Worm (Caenorhabditis elegans) whole organism, L3 larva: ENCODE data around the gene F36A4.1.

Source experiments
- R02D3.7 ChIP-seq: fragments of 150-350 bp; optimal IDR thresholded peaks from 2 replicates; lab custom pipeline; 2014; ENCODE audit warnings: missing biosample characterization, missing genetic modification characterization
- ama-1 ChIP-seq: fragments of 150-350 bp; optimal IDR thresholded peaks from 2 replicates; lab custom pipeline; 2018
- ceh-16 ChIP-seq: sonication (generic microtip); optimal IDR thresholded peaks from 2 replicates; lab custom pipeline; 2017; ENCODE audit warnings: missing biosample characterization, missing genetic modification characterization
- ceh-28 ChIP-seq: fragments of 150-350 bp; optimal IDR thresholded peaks from 2 replicates; lab custom pipeline; 2014; ENCODE audit warnings: missing biosample characterization, missing genetic modification reagents, missing genetic modification characterization
- ceh-82 ChIP-seq: fragments of 150-350 bp; optimal IDR thresholded peaks from 2 replicates; lab custom pipeline; 2014; ENCODE audit warnings: missing biosample characterization, missing genetic modification characterization
- ceh-9 ChIP-seq: sonication (generic microtip); optimal IDR thresholded peaks from 2 replicates; lab custom pipeline; 2018; ENCODE audit warnings: missing biosample characterization, missing genetic modification characterization
- elt-1 ChIP-seq: fragments of 150-350 bp; optimal IDR thresholded peaks from 2 replicates; lab custom pipeline; 2014; ENCODE audit warnings: missing biosample characterization, missing genetic modification characterization
- elt-2 ChIP-seq: sonication (generic microtip); optimal IDR thresholded peaks from 2 replicates; lab custom pipeline; 2016; ENCODE audit warnings: missing genetic modification reagents, mild to moderate bottlenecking, missing genetic modification characterization, missing compliant biosample characterization
- elt-3 ChIP-seq, 3 experiments: fragments of 150-350 bp in 1 of 3; sonication (generic microtip) in 2 of 3; optimal IDR thresholded peaks; 2 replicates in 2 of 3; 4 replicates in 1 of 3; lab custom pipeline; 2014 to 2017; ENCODE audit warnings: missing biosample characterization in 3 of 3, missing genetic modification characterization in 3 of 3
- fkh-10 ChIP-seq: sonication (generic microtip); optimal IDR thresholded peaks from 2 replicates; lab custom pipeline; 2017; ENCODE audit warnings: missing biosample characterization, missing genetic modification reagents, missing genetic modification characterization
- fkh-2 ChIP-seq: fragments of 150-350 bp; optimal IDR thresholded peaks from 2 replicates; lab custom pipeline; 2014; ENCODE audit warnings: missing biosample characterization, missing genetic modification reagents, missing genetic modification characterization
- fos-1 ChIP-seq: fragments of 150-350 bp; optimal IDR thresholded peaks from 2 replicates; lab custom pipeline; 2014; ENCODE audit warnings: missing biosample characterization, missing genetic modification characterization
- jun-1 ChIP-seq: fragments of 150-350 bp; optimal IDR thresholded peaks from 2 replicates; lab custom pipeline; 2014; ENCODE audit warnings: missing biosample characterization, missing genetic modification reagents, missing genetic modification characterization
- lin-15B ChIP-seq: fragments of 150-350 bp; optimal IDR thresholded peaks from 2 replicates; lab custom pipeline; 2014; ENCODE audit warnings: missing biosample characterization, missing genetic modification characterization
- lin-39 ChIP-seq: fragments of 150-350 bp; optimal IDR thresholded peaks from 2 replicates; lab custom pipeline; 2018; ENCODE audit warnings: missing biosample characterization, missing genetic modification reagents, missing genetic modification characterization
- mdl-1 ChIP-seq: fragments of 150-350 bp; optimal IDR thresholded peaks from 2 replicates; lab custom pipeline; 2014; ENCODE audit warnings: missing biosample characterization, missing genetic modification characterization
- mml-1 ChIP-seq: fragments of 150-350 bp; sonication (generic microtip); optimal IDR thresholded peaks from 3 replicates; lab custom pipeline; 2014; ENCODE audit warnings: missing biosample characterization, missing genetic modification characterization
- nfya-1 ChIP-seq: sonication (generic microtip); optimal IDR thresholded peaks from 2 replicates; lab custom pipeline; 2017; ENCODE audit warnings: missing genetic modification characterization, mild to moderate bottlenecking, missing compliant biosample characterization, antibody characterized with exemption, moderate library complexity; ENCODE audit not compliant: insufficient read depth
- nhr-23 ChIP-seq: fragments of 150-350 bp; optimal IDR thresholded peaks from 2 replicates; lab custom pipeline; 2014; ENCODE audit warnings: missing biosample characterization, missing genetic modification reagents, missing genetic modification characterization
- nhr-25 ChIP-seq: sonication (generic microtip); optimal IDR thresholded peaks from 2 replicates; lab custom pipeline; 2017; ENCODE audit warnings: missing biosample characterization, missing genetic modification characterization
- nhr-28 ChIP-seq: fragments of 150-350 bp; optimal IDR thresholded peaks from 2 replicates; lab custom pipeline; 2014; ENCODE audit warnings: missing biosample characterization, missing genetic modification characterization
- nhr-43 ChIP-seq: sonication (generic microtip); optimal IDR thresholded peaks from 2 replicates; lab custom pipeline; 2016; ENCODE audit warnings: mild to moderate bottlenecking, missing genetic modification characterization, missing compliant biosample characterization; ENCODE audit not compliant: poor library complexity, severe bottlenecking
- nhr-76 ChIP-seq: fragments of 150-350 bp; sonication (generic microtip); optimal IDR thresholded peaks from 5 replicates; lab custom pipeline; 2014; ENCODE audit warnings: missing biosample characterization, missing genetic modification characterization
- nhr-77 ChIP-seq: fragments of 150-350 bp; optimal IDR thresholded peaks from 2 replicates; lab custom pipeline; 2014; ENCODE audit warnings: missing biosample characterization, missing genetic modification characterization
- pqm-1 ChIP-seq: fragments of 150-350 bp; optimal IDR thresholded peaks from 2 replicates; lab custom pipeline; 2017; ENCODE audit warnings: missing biosample characterization, missing genetic modification characterization, inconsistent platforms
- snpc-4 ChIP-seq: fragments of 150-350 bp; optimal IDR thresholded peaks from 2 replicates; lab custom pipeline; 2014; ENCODE audit warnings: missing biosample characterization, missing genetic modification characterization
- tbx-2 ChIP-seq: sonication (generic microtip); optimal IDR thresholded peaks from 2 replicates; lab custom pipeline; 2016; ENCODE audit warnings: mild to moderate bottlenecking, missing genetic modification characterization, missing compliant biosample characterization
- unc-39 ChIP-seq: sonication (generic microtip); optimal IDR thresholded peaks from 4 replicates; lab custom pipeline; 2017; ENCODE audit warnings: missing biosample characterization, missing genetic modification characterization
- unc-62 ChIP-seq: fragments of 150-350 bp; sonication (generic microtip); optimal IDR thresholded peaks from 4 replicates; lab custom pipeline; 2014; ENCODE audit warnings: missing biosample characterization, missing genetic modification reagents, missing genetic modification characterization
- ztf-4 ChIP-seq: fragments of 150-350 bp; optimal IDR thresholded peaks from 2 replicates; lab custom pipeline; 2014; ENCODE audit warnings: missing biosample characterization, missing genetic modification characterization

F36A4.1 gene

DNA sequence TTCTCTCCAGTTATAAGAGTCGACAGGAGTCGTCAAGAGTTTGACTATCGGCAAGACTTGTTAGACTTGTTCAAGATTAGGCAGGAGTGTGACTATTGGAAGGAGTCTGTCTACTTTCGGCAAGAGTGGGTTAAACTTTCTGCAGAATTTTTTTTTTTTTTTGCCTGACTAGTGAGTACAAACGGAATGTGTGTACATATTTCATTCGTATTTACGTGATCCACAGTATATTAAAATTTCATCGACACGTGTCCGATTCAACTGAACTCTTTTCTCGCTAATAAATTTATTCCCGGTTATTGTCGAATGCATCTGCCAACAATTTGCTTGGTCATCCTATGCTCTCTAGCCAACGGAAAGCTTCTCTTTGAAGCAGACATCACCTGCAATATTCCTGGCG, at the start of gene F36A4.1:
Gene F36A4.1 (plus strand): TSS at position 301 of the 400 bp plus-strand sequence.
- TF ChIP-seq nhr-43 (tag; lab: Kevin White, UChicago) (no peak), lin-15B (tag; lab: Kevin White, UChicago) (no peak), jun-1 (tag; lab: Kevin White, UChicago) (no peak), elt-2 (no peak), ceh-28 (tag; lab: Kevin White, UChicago) (no peak)

ce11 chrIV:4225851-4226250, 46.4 kb upstream of the F36A4.1 start, which contains the start of gene srbc-71:
TSS of gene srbc-71 (minus strand) at chrIV:4225951.
- TF ChIP-seq mml-1 (no peak), nhr-23 (tag; lab: Kevin White, UChicago) (no peak), mdl-1 (tag; lab: Kevin White, UChicago) (no peak), tbx-2 (tag; lab: Kevin White, UChicago) (no peak), ceh-16 (tag; lab: Kevin White, UChicago) (no peak), R02D3.7 (tag; lab: Kevin White, UChicago) (no peak), ztf-4 (tag; lab: Kevin White, UChicago) (no peak), elt-2 (no peak), nhr-28 (tag; lab: Kevin White, UChicago) (no peak), ceh-9 (tag; lab: Kevin White, UChicago) (no peak), ama-1 (lab: Kevin White, UChicago) (no peak), nhr-43 (tag; lab: Kevin White, UChicago) (no peak)

ce11 chrIV:4227917-4228316, 44.4 kb upstream of the F36A4.1 start, which contains the start of gene srbc-70:
TSS of gene srbc-70 (minus strand) at chrIV:4228017.
- no peak for TF ChIP-seq fkh-10 (GFP tag; lab: Kevin White, UChicago)
- no peak for TF ChIP-seq jun-1 (tag; lab: Kevin White, UChicago)

DNA sequence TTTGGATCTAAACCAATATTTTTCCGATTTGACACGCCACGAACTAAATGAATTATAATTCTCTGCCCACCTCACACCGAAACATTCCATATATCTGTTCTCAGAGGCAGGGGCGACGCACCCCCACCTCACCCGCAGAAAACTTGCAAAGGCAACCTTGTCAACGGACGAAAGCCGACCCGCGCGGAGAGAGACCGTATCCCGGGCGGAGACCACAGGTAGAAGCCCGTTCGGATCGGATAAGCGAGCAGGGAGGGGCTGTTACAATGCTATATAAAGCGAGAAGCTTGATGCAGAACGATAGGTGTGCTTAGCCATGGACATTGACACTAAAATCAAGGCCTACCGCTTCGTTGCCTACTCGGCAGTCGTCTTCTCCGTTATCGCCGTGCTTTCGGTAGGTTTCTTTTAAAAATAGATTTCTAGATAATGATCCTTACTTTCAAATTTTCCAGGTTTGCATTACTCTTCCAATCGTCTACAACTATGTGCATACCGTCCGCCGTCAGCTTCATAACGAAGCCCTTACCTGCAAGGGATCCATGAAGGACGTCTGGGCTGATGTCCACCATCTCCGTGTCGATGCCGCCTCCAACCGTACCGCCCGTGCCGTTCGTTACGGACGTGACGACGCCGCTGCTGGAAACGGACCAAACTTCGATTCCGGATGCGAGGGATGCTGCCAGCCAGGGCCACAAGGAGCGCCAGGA, 36.8 kb upstream of the F36A4.1 start, which contains the start of the genes zipt-2.2 and dpy-13:
Gene zipt-2.2 (minus strand): TSS at position 51 of the 710 bp plus-strand sequence.
Gene dpy-13 (plus strand): TSS at position 300 of the 710 bp plus-strand sequence.
- peak; percentile 2 for TF ChIP-seq nhr-23 (tag; lab: Kevin White, UChicago)
- TF ChIP-seq elt-3 (tag; optimal IDR thresholded peaks at IDR 0.05; lab: Kevin White, UChicago): peak in 1 of 3 experiments; percentile 31
- TF ChIP-seq fkh-10 (GFP tag; lab: Kevin White, UChicago): no peak
- TF ChIP-seq nhr-76 (tag; lab: Kevin White, UChicago): no peak
- TF ChIP-seq nhr-43 (tag; lab: Kevin White, UChicago): peak; percentile 80
- TF ChIP-seq ama-1 (lab: Kevin White, UChicago): peak; percentile 93
- TF ChIP-seq nfya-1 (tag; lab: Kevin White, UChicago): peak; percentile 30
- TF ChIP-seq nhr-25: peak; percentile 77
- no peak for TF ChIP-seq nhr-28 (tag; lab: Kevin White, UChicago)
- TF ChIP-seq, all 47 proteins: peak for 6

DNA sequence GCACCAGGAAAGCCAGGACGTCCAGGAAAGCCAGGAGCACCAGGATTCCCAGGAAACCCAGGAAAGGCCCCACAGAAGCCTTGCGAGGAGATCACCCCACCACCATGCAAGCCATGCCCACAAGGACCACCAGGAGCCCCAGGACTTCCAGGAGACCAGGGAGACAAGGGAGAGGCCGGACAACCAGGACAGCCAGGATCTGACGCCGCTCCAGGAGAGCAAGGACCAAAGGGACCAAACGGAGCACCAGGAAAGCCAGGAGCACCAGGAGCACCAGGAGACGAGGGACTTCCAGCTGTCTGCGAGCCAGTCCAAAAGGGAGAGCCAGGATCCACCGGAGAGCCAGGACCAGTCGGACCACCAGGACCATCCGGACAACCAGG, 36.3 kb upstream of the F36A4.1 start:
- no peak for TF ChIP-seq elt-2
- no peak for TF ChIP-seq ceh-82
- no peak for TF ChIP-seq nhr-43 (tag; lab: Kevin White, UChicago)
- no peak for TF ChIP-seq elt-1 (tag; lab: Kevin White, UChicago)
- TF ChIP-seq ceh-28 (tag; lab: Kevin White, UChicago): no peak

ce11 chrIV:4236671-4237070, 35.6 kb upstream of the F36A4.1 start:
- TF ChIP-seq ama-1 (lab: Kevin White, UChicago): peak; percentile 90
- peak; percentile 46 for TF ChIP-seq tbx-2 (tag; lab: Kevin White, UChicago)
- TF ChIP-seq nhr-25: peak; percentile 68
- peak; percentile 18 for TF ChIP-seq nfya-1 (tag; lab: Kevin White, UChicago)
- TF ChIP-seq elt-3 (tag; optimal IDR thresholded peaks at IDR 0.05; lab: Kevin White, UChicago): peak in 1 of 3 experiments; percentile 93
- no peak for TF ChIP-seq elt-1 (tag; lab: Kevin White, UChicago)
- TF ChIP-seq nhr-77 (tag; lab: Kevin White, UChicago): peak; percentile 55
- TF ChIP-seq unc-62 (GFP tag; lab: Kevin White, UChicago): no peak

- no peak for TF ChIP-seq nhr-23 (tag; lab: Kevin White, UChicago)
- TF ChIP-seq nhr-25: no peak
- no peak for TF ChIP-seq R02D3.7 (tag; lab: Kevin White, UChicago)
- no peak for TF ChIP-seq snpc-4
- TF ChIP-seq pqm-1 (tag; lab: Kevin White, UChicago): no peak
- TF ChIP-seq lin-39 (tag; lab: Kevin White, UChicago): no peak
- TF ChIP-seq fos-1: no peak
- TF ChIP-seq mml-1: no peak
- TF ChIP-seq elt-2: no peak
- no peak for TF ChIP-seq mdl-1 (tag; lab: Kevin White, UChicago)
- TF ChIP-seq unc-39 (tag; lab: Kevin White, UChicago): no peak
- no peak for TF ChIP-seq fkh-2 (tag; lab: Kevin White, UChicago)
- TF ChIP-seq nhr-28 (tag; lab: Kevin White, UChicago): no peak
Measured at ce11 chrIV:4243830-4244406, 28.3 kb upstream of the F36A4.1 start.
